Fruit fly (Drosophila melanogaster) whole organism, embryonic: ENCODE results near the gene CG46465.

Experiments used
- Bgb ChIP-seq: fragments of 200-800 bp; sonication (Bioruptor generic); IDR thresholded peaks from 2 replicates; pipeline ENCODE4 v1.3.6; 2022; ENCODE audit warnings: missing biosample characterization, missing genetic modification characterization; ENCODE audit not compliant: partially characterized antibody
- BtbVII ChIP-seq: fragments of 200-800 bp; sonication (Bioruptor generic); optimal IDR thresholded peaks from 3 replicates; lab custom pipeline; 2017; ENCODE audit warnings: missing biosample characterization, mild to moderate bottlenecking, missing genetic modification characterization
- CG10654 ChIP-seq: fragments of 200-800 bp; sonication (Bioruptor generic); optimal IDR thresholded peaks from 2 replicates; lab custom pipeline; 2016; ENCODE audit warnings: missing biosample characterization, missing genetic modification characterization
- CG11560 ChIP-seq: fragments of 200-800 bp; sonication (Bioruptor generic); IDR thresholded peaks from 3 replicates; pipeline ENCODE4 v1.3.6; 2022; ENCODE audit warnings: missing biosample characterization, missing genetic modification characterization
- CG12659 ChIP-seq: fragments of 200-800 bp; sonication (Bioruptor generic); optimal IDR thresholded peaks from 3 replicates; lab custom pipeline; 2017; ENCODE audit warnings: mild to moderate bottlenecking, missing biosample characterization, missing genetic modification reagents, missing genetic modification characterization
- CG12744 ChIP-seq: fragments of 200-800 bp; sonication (Bioruptor generic); optimal IDR thresholded peaks from 2 replicates; lab custom pipeline; 2016; ENCODE audit warnings: missing biosample characterization, missing genetic modification characterization
- CG13624 ChIP-seq: fragments of 200-800 bp; sonication (Bioruptor generic); optimal IDR thresholded peaks from 2 replicates; lab custom pipeline; 2016; ENCODE audit warnings: missing biosample characterization, missing genetic modification characterization
- CG14860 ChIP-seq: fragments of 200-800 bp; sonication (Bioruptor generic); IDR thresholded peaks from 3 replicates; pipeline ENCODE4 v1.3.6; 2022; ENCODE audit warnings: missing biosample characterization, missing genetic modification characterization; ENCODE audit not compliant: partially characterized antibody
- CG15696 ChIP-seq: fragments of 200-800 bp; sonication (Bioruptor generic); optimal IDR thresholded peaks from 2 replicates; lab custom pipeline; 2019; ENCODE audit warnings: missing biosample characterization, mild to moderate bottlenecking, missing genetic modification characterization, moderate library complexity
- CG16863 ChIP-seq: fragments of 200-800 bp; sonication (Bioruptor generic); optimal IDR thresholded peaks from 3 replicates; lab custom pipeline; 2016; ENCODE audit warnings: missing biosample characterization, missing genetic modification characterization
- CG18262 ChIP-seq: fragments of 200-800 bp; optimal IDR thresholded peaks from 3 replicates; lab custom pipeline; 2019; ENCODE audit warnings: missing biosample characterization, mild to moderate bottlenecking, missing genetic modification characterization, moderate library complexity
- CG18619 ChIP-seq: fragments of 200-800 bp; sonication (Bioruptor generic); optimal IDR thresholded peaks from 3 replicates; lab custom pipeline; 2017; ENCODE audit warnings: missing biosample characterization, mild to moderate bottlenecking, missing genetic modification characterization
- CG2199 ChIP-seq: fragments of 200-800 bp; sonication (Bioruptor generic); IDR thresholded peaks from 3 replicates; pipeline ENCODE4 v1.3.6; 2022; ENCODE audit warnings: missing biosample characterization, missing genetic modification characterization
- CG33557 ChIP-seq: fragments of 200-800 bp; sonication (Bioruptor generic); optimal IDR thresholded peaks from 2 replicates; lab custom pipeline; 2019; ENCODE audit warnings: missing biosample characterization, mild to moderate bottlenecking, missing genetic modification characterization, moderate library complexity
- CG4282 ChIP-seq: fragments of 200-800 bp; sonication (Bioruptor generic); optimal IDR thresholded peaks from 2 replicates; lab custom pipeline; 2016; ENCODE audit warnings: missing biosample characterization, missing genetic modification characterization
- CG43689 ChIP-seq: fragments of 200-800 bp; sonication (Bioruptor generic); IDR thresholded peaks from 2 replicates; pipeline ENCODE4 v1.3.6; 2022; ENCODE audit warnings: missing biosample characterization, missing genetic modification characterization
- CG6689 ChIP-seq: fragments of 200-800 bp; sonication (Bioruptor generic); IDR thresholded peaks from 2 replicates; pipeline ENCODE4 v1.3.6; 2022; ENCODE audit warnings: missing biosample characterization, missing genetic modification characterization
- CG6854 ChIP-seq: fragments of 200-800 bp; sonication (Bioruptor generic); optimal IDR thresholded peaks from 3 replicates; lab custom pipeline; 2017; ENCODE audit warnings: missing biosample characterization, mild to moderate bottlenecking, missing genetic modification characterization
- CG7963 ChIP-seq: fragments of 200-800 bp; sonication (Bioruptor generic); IDR thresholded peaks from 3 replicates; pipeline ENCODE4 v1.3.6; 2022; ENCODE audit warnings: missing biosample characterization, missing genetic modification characterization; ENCODE audit not compliant: partially characterized antibody
- CG8089 ChIP-seq: fragments of 200-800 bp; sonication (Bioruptor generic); optimal IDR thresholded peaks from 3 replicates; lab custom pipeline; 2016; ENCODE audit warnings: missing biosample characterization, missing genetic modification characterization
- CG8281 ChIP-seq: fragments of 200-800 bp; sonication (Bioruptor generic); optimal IDR thresholded peaks from 2 replicates; lab custom pipeline; 2018; ENCODE audit warnings: missing biosample characterization, mild to moderate bottlenecking, missing genetic modification characterization, moderate library complexity
- CG8478 ChIP-seq: fragments of >200 bp; optimal IDR thresholded peaks from 2 replicates; lab custom pipeline; 2018
- CG8924 ChIP-seq: fragments of 200-800 bp; optimal IDR thresholded peaks from 3 replicates; lab custom pipeline; 2019; ENCODE audit warnings: missing biosample characterization, mild to moderate bottlenecking, missing genetic modification characterization, moderate library complexity
- Dad ChIP-seq: fragments of 200-800 bp; sonication (Bioruptor generic); optimal IDR thresholded peaks from 3 replicates; lab custom pipeline; 2016; ENCODE audit warnings: missing biosample characterization, missing genetic modification characterization
- Ets65A ChIP-seq: fragments of 200-800 bp; sonication (Bioruptor generic); peaks from one replicate; lab custom pipeline; 2016; ENCODE audit warnings: missing biosample characterization, missing genetic modification characterization
- Ets97D ChIP-seq: fragments of 200-800 bp; sonication (Bioruptor generic); optimal IDR thresholded peaks from 3 replicates; lab custom pipeline; 2016; ENCODE audit warnings: missing biosample characterization, missing genetic modification characterization
- GATAe ChIP-seq: fragments of 200-800 bp; sonication (Bioruptor generic); conservative IDR thresholded peaks from 2 replicates; pipeline ENCODE4 v1.3.6; 2022; ENCODE audit warnings: missing biosample characterization, missing genetic modification characterization
- H15 ChIP-seq: fragments of 200-800 bp; sonication (Bioruptor generic); IDR thresholded peaks from 3 replicates; pipeline ENCODE4 v1.3.6; 2022; ENCODE audit warnings: missing biosample characterization, missing genetic modification characterization
- HHEX ChIP-seq: fragments of 200-800 bp; sonication (Bioruptor generic); optimal IDR thresholded peaks from 3 replicates; lab custom pipeline; 2017; ENCODE audit warnings: missing biosample characterization, mild to moderate bottlenecking, missing genetic modification characterization, missing genetic modification reagents
- Hand ChIP-seq: fragments of 200-800 bp; sonication (Bioruptor generic); optimal IDR thresholded peaks from 2 replicates; lab custom pipeline; 2017; ENCODE audit warnings: mild to moderate bottlenecking, missing biosample characterization, missing genetic modification reagents, missing genetic modification characterization
- Meics ChIP-seq: fragments of 200-800 bp; sonication (Bioruptor generic); optimal IDR thresholded peaks from 2 replicates; lab custom pipeline; 2017; ENCODE audit warnings: missing biosample characterization, mild to moderate bottlenecking, missing genetic modification characterization
- NFAT ChIP-seq: fragments of 200-800 bp; sonication (Bioruptor generic); IDR thresholded peaks from 2 replicates; pipeline ENCODE4 v1.3.6; 2022; ENCODE audit warnings: missing biosample characterization, missing genetic modification characterization
- Neu2 ChIP-seq: fragments of 200-800 bp; sonication (Bioruptor generic); optimal IDR thresholded peaks from 3 replicates; lab custom pipeline; 2016; ENCODE audit warnings: missing biosample characterization, missing genetic modification characterization, borderline replicate concordance
- Sin3A ChIP-seq: fragments of >200 bp; optimal IDR thresholded peaks from 2 replicates; lab custom pipeline; 2018
- Usf ChIP-seq: fragments of 200-800 bp; sonication (Bioruptor generic); optimal IDR thresholded peaks from 2 replicates; lab custom pipeline; 2017; ENCODE audit warnings: missing genotype, missing biosample characterization, missing genetic modification characterization
- ab ChIP-seq: fragments of 200-800 bp; sonication (Bioruptor generic); optimal IDR thresholded peaks from 2 replicates; lab custom pipeline; 2016; ENCODE audit warnings: missing biosample characterization, missing genetic modification characterization
- ase ChIP-seq: fragments of 200-800 bp; sonication (Bioruptor generic); IDR thresholded peaks from 3 replicates; pipeline ENCODE4 v1.3.6; 2022; ENCODE audit warnings: missing biosample characterization, missing genetic modification characterization
- bab2 ChIP-seq: fragments of 200-800 bp; sonication (Bioruptor generic); optimal IDR thresholded peaks from 2 replicates; lab custom pipeline; 2016; ENCODE audit warnings: missing biosample characterization, missing genetic modification characterization
- bbx ChIP-seq: fragments of 200-800 bp; sonication (Bioruptor generic); IDR thresholded peaks from 2 replicates; pipeline ENCODE4 v1.3.6; 2022; ENCODE audit warnings: missing biosample characterization, missing genetic modification characterization; ENCODE audit not compliant: partially characterized antibody
- cas ChIP-seq: fragments of 200-800 bp; sonication (Bioruptor generic); IDR thresholded peaks from 2 replicates; pipeline ENCODE4 v1.3.6; 2022; ENCODE audit warnings: missing biosample characterization, missing genetic modification characterization
- chn ChIP-seq: fragments of 200-800 bp; sonication (Bioruptor generic); optimal IDR thresholded peaks from 2 replicates; lab custom pipeline; 2016; ENCODE audit warnings: missing biosample characterization, missing genetic modification characterization
- dan ChIP-seq: fragments of 200-800 bp; sonication (Bioruptor generic); IDR thresholded peaks from 2 replicates; pipeline ENCODE4 v1.3.6; 2022; ENCODE audit warnings: missing biosample characterization, missing genetic modification characterization
- dati ChIP-seq: fragments of 200-800 bp; sonication (Bioruptor generic); IDR thresholded peaks from 2 replicates; pipeline ENCODE4 v1.3.6; 2022; ENCODE audit warnings: missing biosample characterization, missing genetic modification characterization
- her ChIP-seq: fragments of 200-800 bp; sonication (Bioruptor generic); optimal IDR thresholded peaks from 2 replicates; lab custom pipeline; 2016; ENCODE audit warnings: missing biosample characterization, missing genetic modification characterization
- insv ChIP-seq, 2 experiments: fragments of 200-800 bp; sonication (Bioruptor generic); optimal IDR thresholded peaks; 3 replicates each; lab custom pipeline; 2016 to 2018; ENCODE audit warnings: missing biosample characterization in 2 of 2, missing genetic modification characterization in 2 of 2
- lilli ChIP-seq: fragments of 200-800 bp; sonication (Bioruptor generic); optimal IDR thresholded peaks from 3 replicates; lab custom pipeline; 2016; ENCODE audit warnings: missing biosample characterization, missing genetic modification characterization
- odd ChIP-seq: fragments of 200-800 bp; sonication (Bioruptor generic); optimal IDR thresholded peaks from 2 replicates; lab custom pipeline; 2017; ENCODE audit warnings: missing biosample characterization, mild to moderate bottlenecking, missing genetic modification characterization
- pum ChIP-seq: fragments of 200-800 bp; sonication (Bioruptor generic); optimal IDR thresholded peaks from 2 replicates; lab custom pipeline; 2016; ENCODE audit warnings: missing biosample characterization, missing genetic modification characterization
- repo ChIP-seq: fragments of 200-800 bp; sonication (Bioruptor generic); optimal IDR thresholded peaks from 2 replicates; lab custom pipeline; 2016; ENCODE audit warnings: missing biosample characterization, missing genetic modification characterization
- row ChIP-seq: fragments of 200-800 bp; sonication (Bioruptor generic); IDR thresholded peaks from 3 replicates; pipeline ENCODE4 v1.3.6; 2022; ENCODE audit warnings: missing biosample characterization, missing genetic modification characterization
- sqz ChIP-seq: fragments of 200-800 bp; sonication (Bioruptor generic); optimal IDR thresholded peaks from 3 replicates; lab custom pipeline; 2018; ENCODE audit warnings: missing biosample characterization, mild to moderate bottlenecking, missing genetic modification characterization
- tin ChIP-seq: fragments of 200-800 bp; sonication (Bioruptor generic); optimal IDR thresholded peaks from 3 replicates; lab custom pipeline; 2016; ENCODE audit warnings: missing biosample characterization, missing genetic modification characterization
- zfh1 ChIP-seq: fragments of 200-800 bp; sonication (Bioruptor generic); IDR thresholded peaks from 3 replicates; pipeline ENCODE4 v1.3.6; 2022; ENCODE audit warnings: missing biosample characterization, missing genetic modification characterization

Gene CG46465

DNA sequence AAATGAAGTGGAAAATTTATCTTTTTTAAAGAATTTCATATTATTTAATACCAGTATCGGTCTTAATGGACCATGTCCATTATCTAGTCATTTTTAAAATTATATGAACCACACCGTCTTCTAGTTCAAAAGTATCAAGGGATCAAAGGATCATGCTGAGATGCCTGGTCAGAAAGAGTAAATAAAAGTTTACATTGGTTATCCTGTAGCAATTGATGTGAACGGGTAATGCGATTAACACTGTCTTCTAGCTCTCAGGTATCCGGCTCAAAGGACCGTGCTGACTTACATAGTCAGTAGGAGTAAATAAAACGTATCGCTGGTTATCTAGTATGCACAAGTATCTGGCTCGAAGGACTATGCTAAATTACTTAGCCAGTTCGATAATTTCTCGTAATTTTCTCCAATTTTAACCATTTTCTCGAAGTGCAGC is 26.9 kb downstream of the CG46465 start:
- 0 out of 3 replicates have a peak, but pooled peaks have one; percentile 42 for TF ChIP-seq CG11560 (tag; lab: Robert Waterston, UW)
- no peak for TF ChIP-seq cas (GFP tag; lab: Robert Waterston, UW)
- no peak for TF ChIP-seq Dad
- TF ChIP-seq CG10654 (GFP tag; lab: Kevin White, UChicago): no peak
- no peak for TF ChIP-seq Bgb (GFP tag; lab: Robert Waterston, UW)
- no peak for TF ChIP-seq CG2199 (GFP tag; lab: Robert Waterston, UW)
- no peak for TF ChIP-seq repo (GFP tag; lab: Kevin White, UChicago)
- TF ChIP-seq H15: no peak
- no peak for TF ChIP-seq NFAT (GFP tag; lab: Robert Waterston, UW)
- TF ChIP-seq Hand (GFP tag; lab: Kevin White, UChicago): peak; percentile 39
- TF ChIP-seq dati (GFP tag; lab: Robert Waterston, UW): no peak
- TF ChIP-seq pum (GFP tag; lab: Kevin White, UChicago): no peak
- TF ChIP-seq CG7963 (GFP tag; lab: Robert Waterston, UW): no peak
- TF ChIP-seq BtbVII (GFP tag; lab: Kevin White, UChicago): peak; percentile 18
- no peak for TF ChIP-seq CG8281 (tag; lab: Kevin White, UChicago)
- no peak for TF ChIP-seq CG33557 (GFP tag; lab: Kevin White, UChicago)
- TF ChIP-seq GATAe (GFP tag; lab: Robert Waterston, UW): no peak
- TF ChIP-seq CG6854: peak; percentile 29
- peak; percentile 73 for TF ChIP-seq Meics (GFP tag; lab: Kevin White, UChicago)
- TF ChIP-seq CG43689: no peak
- TF ChIP-seq bab2: no peak
- TF ChIP-seq sqz (GFP tag; lab: Kevin White, UChicago): no peak
- TF ChIP-seq lilli: peak; percentile 44
- TF ChIP-seq chn: no peak
- no peak for TF ChIP-seq CG8478 (lab: Kevin White, UChicago)
- no peak for TF ChIP-seq her (GFP tag; lab: Kevin White, UChicago)
- peak; percentile 52 for TF ChIP-seq CG18262 (tag; lab: Kevin White, UChicago)
- no peak for TF ChIP-seq Usf
- TF ChIP-seq CG6689 (GFP tag; lab: Robert Waterston, UW): no peak
- TF ChIP-seq CG16863 (GFP tag; lab: Kevin White, UChicago): no peak
- peak; percentile 53 for TF ChIP-seq Ets65A
- no peak for TF ChIP-seq CG15696 (tag; lab: Kevin White, UChicago)
- TF ChIP-seq CG14860 (GFP tag; lab: Robert Waterston, UW): no peak
- TF ChIP-seq HHEX: peak; percentile 52
- no peak for TF ChIP-seq Ets97D (GFP tag; lab: Kevin White, UChicago)
- TF ChIP-seq zfh1 (GFP tag; lab: Robert Waterston, UW): no peak
- no peak for TF ChIP-seq bbx
- no peak for TF ChIP-seq CG4282
- no peak for TF ChIP-seq Sin3A (lab: Kevin White, UChicago)
- no peak for TF ChIP-seq insv (GFP tag; optimal IDR thresholded peaks at IDR 0.05; lab: Kevin White, UChicago)
- peak; percentile 48 for TF ChIP-seq CG18619 (GFP tag; lab: Kevin White, UChicago)
- peak; percentile 31 for TF ChIP-seq CG12659
- no peak for TF ChIP-seq CG13624 (GFP tag; lab: Kevin White, UChicago)
- no peak for TF ChIP-seq ab (GFP tag; lab: Kevin White, UChicago)
- TF ChIP-seq CG8089 (GFP tag; lab: Kevin White, UChicago): no peak
- TF ChIP-seq CG8924 (tag; lab: Kevin White, UChicago): peak; percentile 28
- TF ChIP-seq tin: no peak
- no peak for TF ChIP-seq CG12744 (GFP tag; lab: Kevin White, UChicago)
- no peak for TF ChIP-seq Neu2 (GFP tag; lab: Kevin White, UChicago)
- peak; percentile 47; the same call in 2 of the 3 replicates for TF ChIP-seq row (GFP tag; lab: Robert Waterston, UW)
- peak; percentile 43 for TF ChIP-seq odd (GFP tag; lab: Kevin White, UChicago)
- no peak for TF ChIP-seq ase
- no peak for TF ChIP-seq dan
